Worm (Caenorhabditis elegans) whole organism, midembryonic: ENCODE measurements around the gene F16G10.9.

Source experiments
- klf-2 ChIP-seq: fragments of 200-800 bp; sonication (Bioruptor generic); conservative IDR thresholded peaks from 2 replicates; pipeline ENCODE4 v1.3.6; 2022; ENCODE audit warnings: missing genetic modification reagents, missing genetic modification characterization, missing compliant biosample characterization
- ztf-29 ChIP-seq: fragments of 200-800 bp; sonication (Bioruptor generic); IDR thresholded peaks from 2 replicates; pipeline ENCODE4 v1.3.6; 2022; ENCODE audit warnings: missing genetic modification reagents, missing genetic modification characterization, missing compliant biosample characterization

ce11 chrII:2431972-2432371 is 46.6 kb upstream of the F16G10.9 start, which contains the start of gene ceh-86:
- TF ChIP-seq klf-2, result no peak
- TF ChIP-seq ztf-29 (GFP tag; lab: Robert Waterston, UW), result no peak
